Worm (Caenorhabditis elegans): ENCODE results near the gene srg-32.

Gene srg-32

ce11 chrV:10578938-10579337, 9.7 kb downstream of the srg-32 start, which contains the start of the genes erh-1 and lpd-9 (continued):
- no peak for TF ChIP-seq dpff-1 (tag; optimal IDR thresholded peaks at IDR 0.05)
- TF ChIP-seq mel-28 (tag; optimal IDR thresholded peaks at IDR 0.05; ENCODE audit: borderline replicate concordance) = no peak
- TF ChIP-seq ztf-26 (tag; optimal IDR thresholded peaks at IDR 0.05) = no peak
- TF ChIP-seq F57A8.1 (GFP tag; optimal IDR thresholded peaks at IDR 0.05) = no peak
- TF ChIP-seq sdz-38 (tag; optimal IDR thresholded peaks at IDR 0.05) = no peak
- peak; percentile 83; the same call in 1 of the 2 replicates for TF ChIP-seq dox-1 (GFP tag; IDR thresholded peaks at IDR 0.05)
- TF ChIP-seq nhr-120 (GFP tag; IDR thresholded peaks at IDR 0.05) = no peak
- TF ChIP-seq snpc-3.4 (tag; optimal IDR thresholded peaks at IDR 0.05) = peak; percentile 73
- peak; percentile 19 for TF ChIP-seq snpc-4 (GFP tag; optimal IDR thresholded peaks at IDR 0.05)
- TF ChIP-seq snpc-4 (tag; optimal IDR thresholded peaks at IDR 0.05) = peak in 2 of 4 experiments; percentile 47 to 63
- TF ChIP-seq rec-8 (tag; optimal IDR thresholded peaks at IDR 0.05) = no peak
- no peak for TF ChIP-seq egl-18 (GFP tag; IDR thresholded peaks at IDR 0.05)
- TF ChIP-seq D2030.7 (GFP tag; IDR thresholded peaks at IDR 0.05) = peak; percentile 43; the same call in 1 of the 2 replicates
- peak; percentile 34 for TF ChIP-seq F22D6.2 (tag; optimal IDR thresholded peaks at IDR 0.05)
- peak; percentile 41 for TF ChIP-seq xnd-1 (tag; optimal IDR thresholded peaks at IDR 0.05)
- peak; percentile 1 for TF ChIP-seq hrde-1 (tag; optimal IDR thresholded peaks at IDR 0.05; ENCODE audit: borderline replicate concordance)
- TF ChIP-seq ztf-28 (GFP tag; IDR thresholded peaks at IDR 0.05) = no peak
- TF ChIP-seq let-607 (tag; optimal IDR thresholded peaks at IDR 0.05) = peak; percentile 38 to 78
- TF ChIP-seq aptf-2 (GFP tag; conservative IDR thresholded peaks at IDR 0.05) = no peak
- TF ChIP-seq tbx-9 (tag; optimal IDR thresholded peaks at IDR 0.05; ENCODE audit: borderline replicate concordance) = no peak
- no peak for TF ChIP-seq mxl-1 (tag; optimal IDR thresholded peaks at IDR 0.05)
- TF ChIP-seq attf-3 (GFP tag; conservative IDR thresholded peaks at IDR 0.05) = peak; percentile 44; the same call in 1 of the 2 replicates
- TF ChIP-seq unc-62 (GFP tag; optimal IDR thresholded peaks at IDR 0.05) = no peak
- 0 out of 2 replicates have a peak, but pooled peaks have one; percentile 54 for TF ChIP-seq lir-1 (GFP tag; conservative IDR thresholded peaks at IDR 0.05)
- TF ChIP-seq Y95B8A.8 (GFP tag; IDR thresholded peaks at IDR 0.05) = no peak
- peak; percentile 56 for TF ChIP-seq F33H1.4 (GFP tag; IDR thresholded peaks at IDR 0.05)
- no peak for TF ChIP-seq lsy-27 (tag; optimal IDR thresholded peaks at IDR 0.05; ENCODE audit: borderline replicate concordance, insufficient read depth)
- TF ChIP-seq nfyb-1 (GFP tag; IDR thresholded peaks at IDR 0.05) = peak; percentile 74
- TF ChIP-seq C17E4.6 (GFP tag; IDR thresholded peaks at IDR 0.05) = no peak
- TF ChIP-seq let-526 (GFP tag; IDR thresholded peaks at IDR 0.05) = no peak
- 0 out of 2 replicates have a peak, but pooled peaks have one; percentile 38 for TF ChIP-seq attf-6 (GFP tag; IDR thresholded peaks at IDR 0.05)
- TF ChIP-seq egl-44 (GFP tag; IDR thresholded peaks at IDR 0.05) = no peak
- no peak for TF ChIP-seq ccch-3 (GFP tag; optimal IDR thresholded peaks at IDR 0.05)
- no peak for TF ChIP-seq Y79H2A.3 (GFP tag; conservative IDR thresholded peaks at IDR 0.05)
- peak; percentile 43 for TF ChIP-seq ZK185.1 (tag; optimal IDR thresholded peaks at IDR 0.05; ENCODE audit: poor library complexity, severe bottlenecking)
- TF ChIP-seq Y53F4B.3 (GFP tag; IDR thresholded peaks at IDR 0.05) = no peak
- TF ChIP-seq Y56A3A.18 (GFP tag; IDR thresholded peaks at IDR 0.05) = peak; percentile 86
- TF ChIP-seq hmg-20 (GFP tag; IDR thresholded peaks at IDR 0.05) = peak; percentile 48; the same call in 1 of the 2 replicates
- TF ChIP-seq ztf-18 (tag; optimal IDR thresholded peaks at IDR 0.05) = peak; percentile 98
- TF ChIP-seq nfya-2 (GFP tag; IDR thresholded peaks at IDR 0.05) = no peak
- TF ChIP-seq chd-7 (tag; optimal IDR thresholded peaks at IDR 0.05) = no peak
- TF ChIP-seq snpc-1.3 (tag; optimal IDR thresholded peaks at IDR 0.05; ENCODE audit: insufficient read depth) = peak; percentile 57
- TF ChIP-seq cebp-2 (GFP tag; IDR thresholded peaks at IDR 0.05) = no peak
- TF ChIP-seq zfh-2 (GFP tag; conservative IDR thresholded peaks at IDR 0.05) = no peak
- no peak for TF ChIP-seq ceh-79 (tag; optimal IDR thresholded peaks at IDR 0.05)
- TF ChIP-seq akir-1 (GFP tag; optimal IDR thresholded peaks at IDR 0.05) = no peak
- peak; percentile 60 for TF ChIP-seq rcor-1 (GFP tag; IDR thresholded peaks at IDR 0.05)
